Worm (Caenorhabditis elegans) whole organism, early embryonic: ENCODE measurements around the gene tbx-43.

Experiments used
- B0310.2 ChIP-seq: sonication (generic microtip); optimal IDR thresholded peaks from 2 replicates; lab custom pipeline; 2016; ENCODE audit warnings: mild to moderate bottlenecking, missing genetic modification characterization, missing compliant biosample characterization
- F13C5.2 ChIP-seq: sonication (generic microtip); optimal IDR thresholded peaks from 2 replicates; lab custom pipeline; 2017; ENCODE audit warnings: mild to moderate bottlenecking, missing genetic modification characterization, inconsistent platforms, missing compliant biosample characterization
- aly-1 ChIP-seq: sonication (generic microtip); optimal IDR thresholded peaks from 2 replicates; lab custom pipeline; 2016; ENCODE audit warnings: missing genetic modification characterization, missing compliant biosample characterization
- ama-1 ChIP-seq: fragments of 150-350 bp; optimal IDR thresholded peaks from 2 replicates; lab custom pipeline; 2014
- ceh-13 ChIP-seq: fragments of 200-800 bp; sonication (Bioruptor generic); optimal IDR thresholded peaks from 2 replicates; lab custom pipeline; 2018; ENCODE audit warnings: mild to moderate bottlenecking, missing genetic modification characterization, missing compliant biosample characterization
- ceh-36 ChIP-seq: sonication (generic microtip); optimal IDR thresholded peaks from 2 replicates; lab custom pipeline; 2016; ENCODE audit warnings: missing genetic modification characterization, inconsistent platforms, missing compliant biosample characterization
- ets-7 ChIP-seq: sonication (generic microtip); optimal IDR thresholded peaks from 2 replicates; lab custom pipeline; 2016; ENCODE audit warnings: missing genotype, missing genetic modification characterization, missing compliant biosample characterization
- flt-1 ChIP-seq: fragments of 200-800 bp; sonication (Bioruptor generic); IDR thresholded peaks from 2 replicates; pipeline ENCODE4 v1.3.6; 2022; ENCODE audit warnings: missing genetic modification characterization, missing compliant biosample characterization
- hmbx-1 ChIP-seq: sonication (generic microtip); optimal IDR thresholded peaks from 2 replicates; lab custom pipeline; 2016; ENCODE audit warnings: mild to moderate bottlenecking, missing genetic modification characterization, missing compliant biosample characterization
- hmg-4 ChIP-seq: fragments of 200-800 bp; sonication (Bioruptor generic); optimal IDR thresholded peaks from 2 replicates; lab custom pipeline; 2018; ENCODE audit warnings: mild to moderate bottlenecking, missing genetic modification characterization, missing compliant biosample characterization
- hnd-1 ChIP-seq: sonication (generic microtip); optimal IDR thresholded peaks from 2 replicates; lab custom pipeline; 2016; ENCODE audit warnings: missing genetic modification characterization, missing compliant biosample characterization
- pes-1 ChIP-seq: fragments of 200-800 bp; sonication (Bioruptor generic); IDR thresholded peaks from 2 replicates; pipeline ENCODE4 v1.3.6; 2022; ENCODE audit warnings: missing genetic modification reagents, missing genetic modification characterization, missing compliant biosample characterization
- scrt-1 ChIP-seq: fragments of 200-800 bp; sonication (Bioruptor generic); IDR thresholded peaks from 2 replicates; pipeline ENCODE4 v1.3.6; 2022; ENCODE audit warnings: missing genetic modification characterization, missing compliant biosample characterization
- sea-1 ChIP-seq: fragments of 200-800 bp; sonication (Bioruptor generic); conservative IDR thresholded peaks from 2 replicates; pipeline ENCODE4 v1.3.6; 2022; ENCODE audit warnings: missing genetic modification characterization, missing compliant biosample characterization
- tbx-11 ChIP-seq: fragments of 200-800 bp; sonication (Bioruptor generic); IDR thresholded peaks from 2 replicates; pipeline ENCODE4 v1.3.6; 2022; ENCODE audit warnings: missing genetic modification characterization, missing compliant biosample characterization
- tbx-37 ChIP-seq: fragments of 200-800 bp; sonication (Bioruptor generic); conservative IDR thresholded peaks from 2 replicates; pipeline ENCODE4 v1.3.6; 2022; ENCODE audit warnings: missing genetic modification reagents, missing genetic modification characterization, missing compliant biosample characterization
- tra-4 ChIP-seq: sonication (generic microtip); optimal IDR thresholded peaks from 2 replicates; lab custom pipeline; 2017; ENCODE audit warnings: missing genetic modification characterization, missing compliant biosample characterization

The tbx-43 gene

DNA sequence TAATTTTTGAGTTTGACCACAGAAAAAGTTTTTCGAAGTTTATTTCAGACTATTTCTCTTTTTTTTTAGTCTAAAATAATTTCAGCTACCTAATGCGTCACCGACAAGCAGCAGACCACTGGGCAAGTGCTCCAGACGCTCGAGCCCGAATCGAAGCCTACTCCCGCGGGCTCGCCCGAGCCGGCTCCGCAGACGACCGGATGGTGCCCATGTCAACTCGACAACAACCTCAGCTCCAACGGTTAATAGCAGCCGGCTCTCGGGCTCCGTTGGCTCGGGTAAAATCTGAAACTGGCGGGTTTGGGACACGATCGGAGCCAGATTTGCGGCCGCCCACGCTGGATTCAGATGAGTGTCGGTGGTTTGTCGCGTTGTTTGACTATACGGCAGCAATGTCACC, 33.1 kb upstream of the tbx-43 start:
- TF ChIP-seq sea-1 (GFP tag; lab: Robert Waterston, UW): no peak
- no peak for TF ChIP-seq hmbx-1 (tag; lab: Kevin White, UChicago)
- no peak for TF ChIP-seq hnd-1
- no peak for TF ChIP-seq tbx-37 (GFP tag; lab: Robert Waterston, UW)
- no peak for TF ChIP-seq B0310.2
- no peak for TF ChIP-seq ets-7
- TF ChIP-seq pes-1 (GFP tag; lab: Robert Waterston, UW): no peak
- no peak for TF ChIP-seq hmg-4 (GFP tag; lab: Kevin White, UChicago)
- no peak for TF ChIP-seq F13C5.2 (tag; lab: Kevin White, UChicago)
- no peak for TF ChIP-seq tra-4
- no peak for TF ChIP-seq flt-1
- no peak for TF ChIP-seq ceh-13 (GFP tag; lab: Kevin White, UChicago)
- no peak for TF ChIP-seq ama-1 (lab: Kevin White, UChicago)
- TF ChIP-seq ceh-36 (tag; lab: Kevin White, UChicago): no peak
- no peak for TF ChIP-seq scrt-1
- TF ChIP-seq tbx-11 (GFP tag; lab: Robert Waterston, UW): no peak

DNA sequence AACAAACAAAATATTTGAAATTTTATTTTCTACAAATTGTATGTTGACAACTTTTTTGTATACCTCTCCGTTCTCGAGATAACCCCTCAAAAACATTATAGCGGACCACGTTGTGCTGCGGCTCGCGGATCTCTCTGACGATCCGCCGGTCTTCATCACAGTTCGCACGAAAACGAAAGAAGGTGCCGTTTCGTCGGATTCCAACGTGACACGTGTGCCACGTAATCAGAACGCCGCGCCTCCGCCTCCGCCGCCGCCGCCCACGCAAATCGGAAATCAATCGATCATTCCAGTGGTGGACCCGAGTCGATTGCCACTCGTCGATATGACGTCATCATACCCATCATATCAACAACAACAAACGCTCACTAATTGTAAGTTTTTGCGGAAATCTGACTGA, 29.5 kb upstream of the tbx-43 start:
- TF ChIP-seq tbx-11 (GFP tag; lab: Robert Waterston, UW) (no peak), ama-1 (lab: Kevin White, UChicago) (no peak), hmg-4 (GFP tag; lab: Kevin White, UChicago) (no peak), hnd-1 (no peak), aly-1 (tag; lab: Kevin White, UChicago) (no peak)

DNA sequence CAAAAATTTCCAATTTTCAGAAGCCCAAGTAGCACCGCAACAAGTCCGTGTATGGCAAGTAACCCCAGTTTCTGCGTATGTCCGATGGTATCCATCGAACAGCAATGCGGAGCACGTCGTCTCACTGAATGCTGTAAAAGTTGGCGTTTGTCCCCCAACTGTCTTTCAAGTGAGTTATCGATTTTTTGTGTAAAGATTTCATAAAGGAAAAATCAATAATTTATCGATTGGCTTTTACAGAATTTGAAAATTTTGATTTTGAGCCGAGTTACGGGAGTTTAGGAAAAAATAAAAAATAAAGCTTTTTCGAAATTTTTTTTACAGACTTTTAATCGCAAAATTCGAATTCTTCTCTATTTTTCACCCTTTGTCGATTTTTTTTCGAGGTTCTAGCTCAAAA, 24.2 kb upstream of the tbx-43 start:
- no peak for TF ChIP-seq tra-4
- no peak for TF ChIP-seq ceh-36 (tag; lab: Kevin White, UChicago)
- no peak for TF ChIP-seq ceh-13 (GFP tag; lab: Kevin White, UChicago)
- TF ChIP-seq ets-7: no peak
- TF ChIP-seq hnd-1: no peak

DNA sequence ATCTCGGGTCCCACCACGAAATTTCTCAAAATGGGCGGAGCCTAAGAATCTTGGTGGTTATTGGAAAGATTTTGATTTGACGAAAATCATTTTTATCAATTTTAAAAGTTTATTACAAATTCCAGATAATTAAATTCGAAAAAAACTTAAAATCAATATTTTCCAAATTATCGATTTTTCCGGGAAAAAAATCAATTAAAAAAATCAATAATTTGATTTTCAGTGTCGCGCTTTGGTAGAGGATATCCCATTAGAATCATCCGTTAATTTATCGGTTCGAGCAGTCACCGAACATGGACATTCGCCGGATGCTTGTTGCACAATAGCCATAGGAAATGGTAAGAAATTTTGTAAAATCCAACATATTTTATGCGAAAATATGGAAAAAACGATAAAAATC, 23.5 kb upstream of the tbx-43 start:
- TF ChIP-seq flt-1: no peak
- no peak for TF ChIP-seq F13C5.2 (tag; lab: Kevin White, UChicago)
- TF ChIP-seq B0310.2: no peak
- TF ChIP-seq tbx-11 (GFP tag; lab: Robert Waterston, UW): no peak
- TF ChIP-seq ceh-13 (GFP tag; lab: Kevin White, UChicago): no peak
- no peak for TF ChIP-seq aly-1 (tag; lab: Kevin White, UChicago)
- no peak for TF ChIP-seq tbx-37 (GFP tag; lab: Robert Waterston, UW)
- no peak for TF ChIP-seq ama-1 (lab: Kevin White, UChicago)
- TF ChIP-seq hmbx-1 (tag; lab: Kevin White, UChicago): no peak
- no peak for TF ChIP-seq hnd-1
- no peak for TF ChIP-seq tra-4
- no peak for TF ChIP-seq scrt-1
- no peak for TF ChIP-seq pes-1 (GFP tag; lab: Robert Waterston, UW)
- no peak for TF ChIP-seq ceh-36 (tag; lab: Kevin White, UChicago)
- no peak for TF ChIP-seq ets-7
- no peak for TF ChIP-seq sea-1 (GFP tag; lab: Robert Waterston, UW)
- TF ChIP-seq hmg-4 (GFP tag; lab: Kevin White, UChicago): no peak

DNA sequence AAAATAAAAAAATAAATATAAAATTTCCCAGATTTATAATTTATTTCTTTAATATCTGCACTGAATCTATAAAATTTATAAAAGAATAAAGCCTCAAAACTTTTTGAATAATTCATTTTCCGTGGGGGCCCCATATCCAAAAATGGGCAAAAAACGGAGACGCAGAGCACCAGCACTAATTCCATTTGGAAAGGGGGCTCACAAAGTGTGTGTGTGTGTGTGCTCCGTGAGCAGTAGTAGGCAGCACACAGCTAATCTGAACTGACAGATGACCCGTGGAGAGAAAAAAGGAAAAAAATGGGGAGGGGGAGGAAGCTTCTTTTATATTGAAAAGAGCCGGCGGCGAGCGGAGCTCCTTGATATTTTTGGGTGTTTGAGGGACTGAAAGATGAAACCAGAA, 22.1 kb upstream of the tbx-43 start:
- TF ChIP-seq F13C5.2 (tag; lab: Kevin White, UChicago) (no peak), scrt-1 (no peak), ets-7 (no peak), tra-4 (no peak), hmg-4 (GFP tag; lab: Kevin White, UChicago) (no peak), pes-1 (GFP tag; lab: Robert Waterston, UW) (no peak), aly-1 (tag; lab: Kevin White, UChicago) (no peak), ceh-13 (GFP tag; lab: Kevin White, UChicago) (no peak), B0310.2 (no peak), tbx-37 (GFP tag; lab: Robert Waterston, UW) (no peak), ama-1 (lab: Kevin White, UChicago) (no peak), hmbx-1 (tag; lab: Kevin White, UChicago) (no peak), sea-1 (GFP tag; lab: Robert Waterston, UW) (no peak), flt-1 (no peak), hnd-1 (no peak)

DNA sequence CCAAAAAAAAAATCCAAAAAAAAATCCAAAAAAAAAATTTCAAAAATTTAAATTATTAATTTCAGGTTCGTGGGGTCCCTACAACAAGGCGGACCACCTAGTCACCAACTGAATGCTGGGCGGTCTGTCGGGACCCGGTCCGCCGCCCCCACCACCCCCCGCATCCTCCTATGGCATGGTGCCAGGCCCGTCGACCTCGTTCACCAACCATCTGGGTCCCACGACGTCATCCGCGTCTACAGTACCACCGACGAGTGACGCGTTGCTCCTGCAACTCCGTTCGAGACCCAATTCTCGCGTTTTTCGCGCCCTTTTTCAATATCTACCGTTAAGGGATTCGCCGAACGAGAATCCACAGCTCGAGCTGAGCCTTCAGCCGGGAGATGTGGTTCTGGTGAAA, 19.1 kb upstream of the tbx-43 start:
- TF ChIP-seq tbx-37 (GFP tag; lab: Robert Waterston, UW) (no peak), ama-1 (lab: Kevin White, UChicago) (no peak), ets-7 (no peak), ceh-36 (tag; lab: Kevin White, UChicago) (no peak), tra-4 (no peak), sea-1 (GFP tag; lab: Robert Waterston, UW) (no peak), scrt-1 (no peak), hnd-1 (no peak), F13C5.2 (tag; lab: Kevin White, UChicago) (no peak), hmg-4 (GFP tag; lab: Kevin White, UChicago) (no peak), pes-1 (GFP tag; lab: Robert Waterston, UW) (no peak), flt-1 (no peak)

DNA sequence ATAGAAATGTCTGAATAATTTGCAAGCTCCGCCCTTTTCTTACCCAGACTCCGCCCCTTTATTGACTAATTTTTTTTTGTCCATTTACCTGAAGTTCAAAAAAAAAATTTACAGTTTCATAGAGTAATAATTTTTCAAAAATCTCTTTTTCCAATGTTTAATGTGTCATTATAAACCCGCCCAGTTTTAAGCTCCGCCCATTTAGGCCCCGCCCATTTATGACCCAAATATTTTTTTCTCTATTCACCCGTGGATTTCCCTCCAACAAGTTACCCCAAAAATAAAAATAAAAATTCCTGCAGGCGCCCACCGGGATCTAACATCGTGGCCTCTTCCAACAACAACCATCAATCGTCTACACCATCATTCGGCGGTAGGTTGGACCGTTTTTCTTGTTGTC, 18.1 kb upstream of the tbx-43 start, which contains the start of gene rimb-1:
rimb-1 (plus strand) TSS at position 301 of the 400 bp plus-strand sequence.
- TF ChIP-seq hmg-4 (GFP tag; lab: Kevin White, UChicago): no peak
- no peak for TF ChIP-seq F13C5.2 (tag; lab: Kevin White, UChicago)

DNA sequence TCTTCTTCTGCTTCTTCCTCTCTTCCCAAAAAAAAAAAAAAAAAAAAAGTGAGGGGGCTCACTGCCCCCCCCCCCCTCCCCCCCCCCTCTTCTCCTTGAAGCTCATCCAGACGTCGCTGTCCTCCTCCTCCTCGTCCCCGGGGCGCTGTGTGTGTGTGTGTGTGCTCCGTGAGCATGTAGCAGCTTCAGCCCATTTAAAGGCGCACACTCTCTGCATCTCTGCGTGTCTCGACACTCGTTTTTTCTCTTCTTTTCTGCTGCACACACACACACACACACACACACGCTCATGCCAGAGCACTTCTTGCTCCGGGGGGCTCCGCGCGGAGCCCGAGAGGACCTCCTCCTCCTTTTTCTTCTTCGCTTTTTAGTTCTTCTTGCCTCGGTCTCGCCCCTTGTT, 15.9 kb upstream of the tbx-43 start:
- TF ChIP-seq tbx-37 (GFP tag; lab: Robert Waterston, UW): no peak
- no peak for TF ChIP-seq sea-1 (GFP tag; lab: Robert Waterston, UW)
- no peak for TF ChIP-seq tbx-11 (GFP tag; lab: Robert Waterston, UW)
- no peak for TF ChIP-seq tra-4
- TF ChIP-seq ceh-36 (tag; lab: Kevin White, UChicago): no peak
- TF ChIP-seq ama-1 (lab: Kevin White, UChicago): no peak
- TF ChIP-seq flt-1: no peak
- TF ChIP-seq hmbx-1 (tag; lab: Kevin White, UChicago): no peak
- TF ChIP-seq hnd-1: no peak
